Worm (Caenorhabditis elegans): ENCODE data around the gene K01G5.8.

DNA sequence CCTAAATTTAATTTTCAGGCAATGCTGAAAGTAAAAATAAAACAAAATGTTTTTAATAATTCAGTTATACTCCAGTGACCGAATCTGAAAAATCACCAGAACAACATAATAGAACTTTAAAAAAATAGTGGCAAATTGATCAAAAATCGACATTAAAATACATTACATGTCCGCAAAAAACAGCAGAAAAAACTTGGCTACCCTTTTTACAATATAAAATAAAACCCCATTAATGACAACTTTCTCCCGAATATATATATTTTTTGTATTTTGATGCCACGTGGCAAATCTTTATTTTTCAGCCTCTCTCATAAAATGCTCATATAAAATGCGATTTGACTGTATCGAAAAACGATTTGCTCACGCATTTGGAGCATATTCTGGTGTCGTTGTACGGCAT lies 41.0 kb upstream of the K01G5.8 start, which contains the start of gene ptr-19:
- TF ChIP-seq skn-1 (tag; optimal IDR thresholded peaks at IDR 0.05) (no peak), R02D3.7 (tag; optimal IDR thresholded peaks at IDR 0.05) (no peak), zag-1 (tag; optimal IDR thresholded peaks at IDR 0.05) (no peak)
